Worm (Caenorhabditis elegans) whole organism, L3 larva: Measurements from ENCODE around the gene C47E8.1.

Experiments used
- aly-2 ChIP-seq: fragments of 150-350 bp; optimal IDR thresholded peaks from 2 replicates; lab custom pipeline; 2014; ENCODE audit warnings: missing biosample characterization, missing genetic modification characterization
- ama-1 ChIP-seq: fragments of 150-350 bp; optimal IDR thresholded peaks from 2 replicates; lab custom pipeline; 2018
- ceh-16 ChIP-seq: sonication (generic microtip); optimal IDR thresholded peaks from 2 replicates; lab custom pipeline; 2017; ENCODE audit warnings: missing biosample characterization, missing genetic modification characterization
- ceh-28 ChIP-seq: fragments of 150-350 bp; optimal IDR thresholded peaks from 2 replicates; lab custom pipeline; 2014; ENCODE audit warnings: missing biosample characterization, missing genetic modification reagents, missing genetic modification characterization
- ceh-82 ChIP-seq: fragments of 150-350 bp; optimal IDR thresholded peaks from 2 replicates; lab custom pipeline; 2014; ENCODE audit warnings: missing biosample characterization, missing genetic modification characterization
- ceh-9 ChIP-seq: sonication (generic microtip); optimal IDR thresholded peaks from 2 replicates; lab custom pipeline; 2018; ENCODE audit warnings: missing biosample characterization, missing genetic modification characterization
- daf-12 ChIP-seq: fragments of 150-350 bp; optimal IDR thresholded peaks from 2 replicates; lab custom pipeline; 2014; ENCODE audit warnings: missing biosample characterization, missing genetic modification reagents, missing genetic modification characterization
- egl-5 ChIP-seq: fragments of 150-350 bp; optimal IDR thresholded peaks from 2 replicates; lab custom pipeline; 2017; ENCODE audit warnings: missing biosample characterization, missing genetic modification reagents, missing genetic modification characterization, inconsistent platforms
- elt-1 ChIP-seq: fragments of 150-350 bp; optimal IDR thresholded peaks from 2 replicates; lab custom pipeline; 2014; ENCODE audit warnings: missing biosample characterization, missing genetic modification characterization
- elt-3 ChIP-seq, 3 experiments: fragments of 150-350 bp in 1 of 3; sonication (generic microtip) in 2 of 3; optimal IDR thresholded peaks; 2 replicates in 2 of 3; 4 replicates in 1 of 3; lab custom pipeline; 2014 to 2017; ENCODE audit warnings: missing biosample characterization in 3 of 3, missing genetic modification characterization in 3 of 3
- eor-1 ChIP-seq, 2 experiments: fragments of 150-350 bp; optimal IDR thresholded peaks; 2 replicates each; lab custom pipeline; 2014 to 2018; ENCODE audit warnings: missing biosample characterization in 2 of 2, missing genetic modification characterization in 2 of 2
- fkh-10 ChIP-seq: sonication (generic microtip); optimal IDR thresholded peaks from 2 replicates; lab custom pipeline; 2017; ENCODE audit warnings: missing biosample characterization, missing genetic modification reagents, missing genetic modification characterization
- fos-1 ChIP-seq: fragments of 150-350 bp; optimal IDR thresholded peaks from 2 replicates; lab custom pipeline; 2014; ENCODE audit warnings: missing biosample characterization, missing genetic modification characterization
- hmg-11 ChIP-seq: sonication (generic microtip); optimal IDR thresholded peaks from 2 replicates; lab custom pipeline; 2016; ENCODE audit warnings: missing genetic modification characterization, missing compliant biosample characterization
- lin-15B ChIP-seq: fragments of 150-350 bp; optimal IDR thresholded peaks from 2 replicates; lab custom pipeline; 2014; ENCODE audit warnings: missing biosample characterization, missing genetic modification characterization
- lin-39 ChIP-seq: fragments of 150-350 bp; optimal IDR thresholded peaks from 2 replicates; lab custom pipeline; 2018; ENCODE audit warnings: missing biosample characterization, missing genetic modification reagents, missing genetic modification characterization
- mdl-1 ChIP-seq: fragments of 150-350 bp; optimal IDR thresholded peaks from 2 replicates; lab custom pipeline; 2014; ENCODE audit warnings: missing biosample characterization, missing genetic modification characterization
- nfya-1 ChIP-seq: sonication (generic microtip); optimal IDR thresholded peaks from 2 replicates; lab custom pipeline; 2017; ENCODE audit warnings: missing genetic modification characterization, mild to moderate bottlenecking, missing compliant biosample characterization, antibody characterized with exemption, moderate library complexity; ENCODE audit not compliant: insufficient read depth
- nhr-12 ChIP-seq: fragments of 150-350 bp; optimal IDR thresholded peaks from 2 replicates; lab custom pipeline; 2014; ENCODE audit warnings: missing biosample characterization, missing genetic modification characterization
- nhr-23 ChIP-seq: fragments of 150-350 bp; optimal IDR thresholded peaks from 2 replicates; lab custom pipeline; 2014; ENCODE audit warnings: missing biosample characterization, missing genetic modification reagents, missing genetic modification characterization
- nhr-25 ChIP-seq: sonication (generic microtip); optimal IDR thresholded peaks from 2 replicates; lab custom pipeline; 2017; ENCODE audit warnings: missing biosample characterization, missing genetic modification characterization
- nhr-28 ChIP-seq: fragments of 150-350 bp; optimal IDR thresholded peaks from 2 replicates; lab custom pipeline; 2014; ENCODE audit warnings: missing biosample characterization, missing genetic modification characterization
- nhr-67 ChIP-seq: fragments of 150-350 bp; optimal IDR thresholded peaks from 2 replicates; lab custom pipeline; 2014; ENCODE audit warnings: missing biosample characterization, missing genetic modification characterization
- nhr-76 ChIP-seq: fragments of 150-350 bp; sonication (generic microtip); optimal IDR thresholded peaks from 5 replicates; lab custom pipeline; 2014; ENCODE audit warnings: missing biosample characterization, missing genetic modification characterization
- nhr-77 ChIP-seq: fragments of 150-350 bp; optimal IDR thresholded peaks from 2 replicates; lab custom pipeline; 2014; ENCODE audit warnings: missing biosample characterization, missing genetic modification characterization
- pqm-1 ChIP-seq: fragments of 150-350 bp; optimal IDR thresholded peaks from 2 replicates; lab custom pipeline; 2017; ENCODE audit warnings: missing biosample characterization, missing genetic modification characterization, inconsistent platforms
- snpc-4 ChIP-seq: fragments of 150-350 bp; optimal IDR thresholded peaks from 2 replicates; lab custom pipeline; 2014; ENCODE audit warnings: missing biosample characterization, missing genetic modification characterization
- tbx-2 ChIP-seq: sonication (generic microtip); optimal IDR thresholded peaks from 2 replicates; lab custom pipeline; 2016; ENCODE audit warnings: mild to moderate bottlenecking, missing genetic modification characterization, missing compliant biosample characterization
- unc-39 ChIP-seq: sonication (generic microtip); optimal IDR thresholded peaks from 4 replicates; lab custom pipeline; 2017; ENCODE audit warnings: missing biosample characterization, missing genetic modification characterization
- unc-62 ChIP-seq: fragments of 150-350 bp; sonication (generic microtip); optimal IDR thresholded peaks from 4 replicates; lab custom pipeline; 2014; ENCODE audit warnings: missing biosample characterization, missing genetic modification reagents, missing genetic modification characterization
- zag-1 ChIP-seq: fragments of 150-350 bp; optimal IDR thresholded peaks from 2 replicates; lab custom pipeline; 2014; ENCODE audit warnings: missing biosample characterization, missing genetic modification characterization
- ztf-11 ChIP-seq: fragments of 150-350 bp; optimal IDR thresholded peaks from 2 replicates; lab custom pipeline; 2014; ENCODE audit warnings: missing biosample characterization, missing genetic modification characterization
- ztf-4 ChIP-seq: fragments of 150-350 bp; optimal IDR thresholded peaks from 2 replicates; lab custom pipeline; 2014; ENCODE audit warnings: missing biosample characterization, missing genetic modification characterization

Gene C47E8.1

ce11 chrV:14665728-14666127 is at the start of gene C47E8.1:
TSS of gene C47E8.1 (plus strand) at chrV:14666028.
- TF ChIP-seq ztf-11 (tag; lab: Kevin White, UChicago) = no peak
- no peak for TF ChIP-seq fos-1 (tag; lab: Kevin White, UChicago)
- TF ChIP-seq, all 47 proteins: peak for 0

- TF ChIP-seq aly-2 (tag; lab: Kevin White, UChicago) = no peak
- TF ChIP-seq, all 47 proteins: peak for 0
These were observed 48.1 kb upstream of the C47E8.1 start for ce11 chrV:14617711-14618110.

ce11 chrV:14620311-14620710 is 45.5 kb upstream of the C47E8.1 start:
- TF ChIP-seq ceh-16 (no peak), fkh-10 (GFP tag; lab: Kevin White, UChicago) (peak; percentile 26)

ce11 chrV:14620835-14621234 is 45.0 kb upstream of the C47E8.1 start, which contains the start of gene hot-1:
TSS of gene hot-1 (plus strand) at chrV:14621135.
- TF ChIP-seq ztf-11 (tag; lab: Kevin White, UChicago) (no peak), ama-1 (lab: Kevin White, UChicago) (no peak), unc-62 (GFP tag; lab: Kevin White, UChicago) (no peak), lin-15B (tag; lab: Kevin White, UChicago) (no peak), eor-1 (tag; optimal IDR thresholded peaks at IDR 0.05; lab: Kevin White, UChicago) (no peak), nhr-76 (tag; lab: Kevin White, UChicago) (no peak), nhr-12 (no peak), daf-12 (tag; lab: Kevin White, UChicago) (no peak), ceh-9 (tag; lab: Kevin White, UChicago) (no peak), nhr-28 (tag; lab: Kevin White, UChicago) (no peak), fos-1 (tag; lab: Kevin White, UChicago) (no peak), pqm-1 (tag; lab: Kevin White, UChicago) (no peak), nhr-23 (no peak), nhr-77 (tag; lab: Kevin White, UChicago) (no peak), elt-1 (tag; lab: Kevin White, UChicago) (no peak), hmg-11 (no peak)
- TF ChIP-seq, all 47 proteins: peak for 0

- TF ChIP-seq nhr-76 (tag; lab: Kevin White, UChicago) (no peak), egl-5 (tag; lab: Kevin White, UChicago) (peak; percentile 52), snpc-4 (tag; lab: Kevin White, UChicago) (no peak), elt-1 (tag; lab: Kevin White, UChicago) (no peak)
- TF ChIP-seq, all 47 proteins: peak for 1
These were observed 40.2 kb upstream of the C47E8.1 start for ce11 chrV:14625662-14626061.

- TF ChIP-seq lin-39 (tag; lab: Kevin White, UChicago) (no peak), nhr-28 (tag; lab: Kevin White, UChicago) (no peak), elt-3 (tag; optimal IDR thresholded peaks at IDR 0.05; lab: Kevin White, UChicago) (no peak), nhr-76 (tag; lab: Kevin White, UChicago) (no peak), nhr-25 (tag; lab: Kevin White, UChicago) (no peak)
These were observed 34.2 kb upstream of the C47E8.1 start, which contains the start of gene F43D2.3 for ce11 chrV:14631588-14631987. TSS of gene F43D2.3 (plus strand) at chrV:14631888.

- TF ChIP-seq nhr-23 = peak; percentile 14
- TF ChIP-seq mdl-1 (tag; lab: Kevin White, UChicago) = no peak
These were observed 32.5 kb upstream of the C47E8.1 start for ce11 chrV:14633319-14633718.

- TF ChIP-seq aly-2 (tag; lab: Kevin White, UChicago) (no peak), ztf-4 (no peak), ceh-9 (tag; lab: Kevin White, UChicago) (no peak), zag-1 (tag; lab: Kevin White, UChicago) (no peak), lin-39 (tag; lab: Kevin White, UChicago) (no peak), nhr-12 (no peak), tbx-2 (tag; lab: Kevin White, UChicago) (no peak), unc-39 (tag; lab: Kevin White, UChicago) (no peak), nhr-67 (tag; lab: Kevin White, UChicago) (no peak), ceh-28 (no peak), nfya-1 (tag; lab: Kevin White, UChicago) (no peak), nhr-25 (tag; lab: Kevin White, UChicago) (no peak), ceh-82 (tag; lab: Kevin White, UChicago) (no peak)
These were observed 30.7 kb upstream of the C47E8.1 start, which contains the start of gene F43D2.6 for ce11 chrV:14635119-14635518. TSS of gene F43D2.6 (minus strand) at chrV:14635180.
